Fruit fly (Drosophila melanogaster) whole organism, wandering third instar larva: Measurements from ENCODE around the gene Cp16.

ENCODE experiments used
- Dfd ChIP-seq: fragments of >200 bp; optimal IDR thresholded peaks from 2 replicates; lab custom pipeline; 2017; ENCODE audit warnings: missing biosample characterization, missing genetic modification characterization
- GATAd ChIP-seq: sonication (Bioruptor generic); optimal IDR thresholded peaks from 2 replicates; lab custom pipeline; 2016; ENCODE audit warnings: missing biosample characterization, missing genetic modification characterization
- HLH106 ChIP-seq: fragments of 200-800 bp; optimal IDR thresholded peaks from 3 replicates; lab custom pipeline; 2019; ENCODE audit warnings: missing biosample characterization, mild to moderate bottlenecking, missing genetic modification characterization, moderate library complexity
- Myc ChIP-seq: fragments of >200 bp; optimal IDR thresholded peaks from 2 replicates; lab custom pipeline; 2017
- OdsH ChIP-seq: fragments of 200-800 bp; sonication (Bioruptor generic); optimal IDR thresholded peaks from 2 replicates; lab custom pipeline; 2016; ENCODE audit warnings: missing biosample characterization, mild to moderate bottlenecking, missing genetic modification characterization
- br ChIP-seq: fragments of 200-800 bp; sonication (Bioruptor generic); optimal IDR thresholded peaks from 2 replicates; lab custom pipeline; 2016; ENCODE audit warnings: missing biosample characterization, missing genetic modification characterization
- dsf ChIP-seq: sonication (Bioruptor generic); optimal IDR thresholded peaks from 2 replicates; lab custom pipeline; 2016; ENCODE audit warnings: missing biosample characterization, missing genetic modification characterization, borderline replicate concordance
- foxo ChIP-seq, 2 experiments: fragments of 200-800 bp; sonication (Bioruptor generic); optimal IDR thresholded peaks; 2 replicates in 1 of 2; 3 replicates in 1 of 2; lab custom pipeline; 2016 to 2017; ENCODE audit warnings: missing biosample characterization in 2 of 2, missing genetic modification characterization in 2 of 2
- lola ChIP-seq: fragments of >200 bp; optimal IDR thresholded peaks from 2 replicates; lab custom pipeline; 2017; ENCODE audit warnings: missing biosample characterization, missing genetic modification characterization
- psq ChIP-seq: fragments of 200-800 bp; sonication (Bioruptor generic); optimal IDR thresholded peaks from 3 replicates; lab custom pipeline; 2017; ENCODE audit warnings: missing biosample characterization, mild to moderate bottlenecking, missing genetic modification characterization, moderate library complexity
- rgr ChIP-seq: fragments of 200-800 bp; sonication (Bioruptor generic); optimal IDR thresholded peaks from 3 replicates; lab custom pipeline; 2016; ENCODE audit warnings: missing biosample characterization, mild to moderate bottlenecking, missing genetic modification characterization
- sv ChIP-seq: fragments of 200-800 bp; sonication (Bioruptor generic); optimal IDR thresholded peaks from 3 replicates; lab custom pipeline; 2016; ENCODE audit warnings: missing biosample characterization, missing genetic modification characterization

DNA sequence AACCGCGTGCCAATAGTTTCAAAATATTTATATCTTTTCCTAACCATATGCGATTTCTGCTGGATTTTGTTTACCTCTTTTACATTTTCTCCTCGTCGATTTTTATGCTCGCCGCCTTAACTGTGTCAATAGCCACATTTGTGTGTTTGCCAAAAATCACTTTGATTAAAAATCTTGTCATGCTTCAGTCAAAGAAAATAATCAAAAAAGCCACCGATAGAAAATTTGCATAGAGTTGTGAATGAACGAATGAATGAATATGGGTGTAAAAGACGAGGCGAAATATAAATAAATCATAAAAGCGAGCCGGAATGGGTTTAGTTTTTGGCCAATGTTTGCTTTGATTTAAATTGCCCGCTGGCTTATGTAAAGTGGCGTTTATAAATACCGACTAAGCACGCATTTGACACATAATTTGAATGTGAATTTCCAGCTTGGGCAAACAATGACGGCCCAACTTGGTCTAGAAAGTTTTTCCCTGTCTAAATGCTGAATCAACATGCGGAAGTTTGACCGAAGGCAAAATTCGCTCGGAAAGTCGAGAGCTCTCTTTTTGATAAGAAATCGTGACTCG is 49.1 kb downstream of the Cp16 start:
- TF ChIP-seq Myc (lab: Kevin White, UChicago): no peak
- TF ChIP-seq lola: no peak
- TF ChIP-seq OdsH (GFP tag; lab: Kevin White, UChicago): no peak
- no peak for TF ChIP-seq psq (GFP tag; lab: Kevin White, UChicago)
- TF ChIP-seq HLH106 (tag; lab: Kevin White, UChicago): no peak
- no peak for TF ChIP-seq sv (GFP tag; lab: Kevin White, UChicago)
- TF ChIP-seq GATAd (GFP tag; lab: Kevin White, UChicago): no peak
- no peak for TF ChIP-seq Dfd (GFP tag; lab: Kevin White, UChicago)
- TF ChIP-seq rgr (GFP tag; lab: Kevin White, UChicago): no peak
- no peak for TF ChIP-seq br (GFP tag; lab: Kevin White, UChicago)
- no peak for TF ChIP-seq dsf (GFP tag; lab: Kevin White, UChicago)
- TF ChIP-seq foxo (GFP tag; optimal IDR thresholded peaks at IDR 0.05; lab: Kevin White, UChicago): no peak
